Fruit fly (Drosophila melanogaster) whole organism, embryonic: ENCODE data around the gene S6KL.

Source experiments
- Aef1 ChIP-seq: fragments of 200-800 bp; sonication (Bioruptor generic); IDR thresholded peaks from 3 replicates; pipeline ENCODE4 v1.3.6; 2022; ENCODE audit warnings: missing biosample characterization, missing genetic modification characterization
- Awh ChIP-seq: fragments of 200-800 bp; sonication (Bioruptor generic); IDR thresholded peaks from 2 replicates; pipeline ENCODE4, ENCODE4 v1.3.6; 2022; ENCODE audit warnings: missing biosample characterization, missing genetic modification characterization
- Bgb ChIP-seq: fragments of 200-800 bp; sonication (Bioruptor generic); IDR thresholded peaks from 2 replicates; pipeline ENCODE4 v1.3.6; 2022; ENCODE audit warnings: missing biosample characterization, missing genetic modification characterization; ENCODE audit not compliant: partially characterized antibody
- CG10274 ChIP-seq: fragments of 200-800 bp; sonication (Bioruptor generic); optimal IDR thresholded peaks from 3 replicates; lab custom pipeline; 2017; ENCODE audit warnings: missing biosample characterization, mild to moderate bottlenecking, missing genetic modification characterization
- CG11085 ChIP-seq: fragments of 200-800 bp; sonication (Bioruptor generic); IDR thresholded peaks from 2 replicates; pipeline ENCODE4 v1.3.6; 2022; ENCODE audit warnings: missing biosample characterization, missing genetic modification characterization
- CG12104 ChIP-seq: fragments of 200-800 bp; sonication (Bioruptor generic); optimal IDR thresholded peaks from 3 replicates; lab custom pipeline; 2016; ENCODE audit warnings: missing biosample characterization, missing genetic modification characterization
- CG1233 ChIP-seq: fragments of 200-800 bp; sonication (Bioruptor generic); optimal IDR thresholded peaks from 4 replicates; lab custom pipeline; 2018; ENCODE audit warnings: missing biosample characterization, mild to moderate bottlenecking, missing genetic modification characterization
- CG13287 ChIP-seq: fragments of 200-800 bp; sonication (Bioruptor generic); IDR thresholded peaks from 2 replicates; pipeline ENCODE4 v1.3.6; 2022; ENCODE audit warnings: missing biosample characterization, missing genetic modification characterization; ENCODE audit not compliant: partially characterized antibody
- CG13775 ChIP-seq: fragments of 200-800 bp; sonication (Bioruptor generic); optimal IDR thresholded peaks from 3 replicates; lab custom pipeline; 2017; ENCODE audit warnings: missing biosample characterization, mild to moderate bottlenecking, missing genetic modification characterization
- CG14441 ChIP-seq: fragments of 200-800 bp; sonication (Bioruptor generic); IDR thresholded peaks from 2 replicates; pipeline ENCODE4 v1.3.6; 2022; ENCODE audit warnings: missing biosample characterization, missing genetic modification characterization
- CG15011 ChIP-seq: fragments of 200-800 bp; sonication (Bioruptor generic); optimal IDR thresholded peaks from 3 replicates; lab custom pipeline; 2018; ENCODE audit warnings: missing biosample characterization, mild to moderate bottlenecking, missing genetic modification characterization
- CG15073 ChIP-seq: fragments of 200-800 bp; sonication (Bioruptor generic); optimal IDR thresholded peaks from 2 replicates; lab custom pipeline; 2016; ENCODE audit warnings: missing biosample characterization, missing genetic modification characterization
- CG17359 ChIP-seq: fragments of 200-800 bp; sonication (Bioruptor generic); optimal IDR thresholded peaks from 3 replicates; lab custom pipeline; 2018; ENCODE audit warnings: missing biosample characterization, mild to moderate bottlenecking, missing genetic modification characterization, moderate library complexity
- CG31224 ChIP-seq: fragments of 200-800 bp; sonication (Bioruptor generic); IDR thresholded peaks from 2 replicates; pipeline ENCODE4 v1.3.6; 2022; ENCODE audit warnings: missing biosample characterization, missing genetic modification characterization
- CG33557 ChIP-seq: fragments of 200-800 bp; sonication (Bioruptor generic); optimal IDR thresholded peaks from 2 replicates; lab custom pipeline; 2019; ENCODE audit warnings: missing biosample characterization, mild to moderate bottlenecking, missing genetic modification characterization, moderate library complexity
- CG4424 ChIP-seq: fragments of 200-800 bp; sonication (Bioruptor generic); optimal IDR thresholded peaks from 3 replicates; lab custom pipeline; 2016; ENCODE audit warnings: missing biosample characterization, missing genetic modification characterization
- CG8089 ChIP-seq: fragments of 200-800 bp; sonication (Bioruptor generic); optimal IDR thresholded peaks from 3 replicates; lab custom pipeline; 2016; ENCODE audit warnings: missing biosample characterization, missing genetic modification characterization
- CG8944 ChIP-seq: fragments of 200-800 bp; sonication (Bioruptor generic); optimal IDR thresholded peaks from 3 replicates; lab custom pipeline; 2016; ENCODE audit warnings: missing biosample characterization, missing genetic modification characterization
- Doc2 ChIP-seq: fragments of 200-800 bp; sonication (Bioruptor generic); IDR thresholded peaks from 2 replicates; pipeline ENCODE4 v1.3.6; 2022; ENCODE audit warnings: missing biosample characterization, missing genetic modification characterization
- Ets97D ChIP-seq: fragments of 200-800 bp; sonication (Bioruptor generic); optimal IDR thresholded peaks from 3 replicates; lab custom pipeline; 2016; ENCODE audit warnings: missing biosample characterization, missing genetic modification characterization
- H2.0 ChIP-seq: fragments of 200-800 bp; sonication (Bioruptor generic); IDR thresholded peaks from 2 replicates; pipeline ENCODE4 v1.3.6; 2022; ENCODE audit warnings: missing biosample characterization, missing genetic modification characterization
- HLHmδ ChIP-seq: fragments of 200-800 bp; sonication (Bioruptor generic); optimal IDR thresholded peaks from 2 replicates; lab custom pipeline; 2018; ENCODE audit warnings: missing biosample characterization, mild to moderate bottlenecking, missing genetic modification characterization, moderate library complexity
- HmgD ChIP-seq: fragments of 200-800 bp; sonication (Bioruptor generic); optimal IDR thresholded peaks from 3 replicates; lab custom pipeline; 2016; ENCODE audit warnings: missing biosample characterization, missing genetic modification characterization
- Hr3 ChIP-seq: fragments of 200-800 bp; sonication (Bioruptor generic); optimal IDR thresholded peaks from 3 replicates; lab custom pipeline; 2016; ENCODE audit warnings: missing biosample characterization, missing genetic modification characterization
- Jarid2 ChIP-seq: fragments of 200-800 bp; sonication (Bioruptor generic); optimal IDR thresholded peaks from 3 replicates; lab custom pipeline; 2017; ENCODE audit warnings: mild to moderate bottlenecking, missing biosample characterization, missing genetic modification reagents, missing genetic modification characterization
- MTF-1 ChIP-seq: fragments of 200-800 bp; sonication (Bioruptor generic); optimal IDR thresholded peaks from 2 replicates; lab custom pipeline; 2018; ENCODE audit warnings: missing biosample characterization, mild to moderate bottlenecking, missing genetic modification characterization, borderline replicate concordance
- Mad ChIP-seq: fragments of 200-800 bp; sonication (Bioruptor generic); optimal IDR thresholded peaks from 2 replicates; lab custom pipeline; 2016; ENCODE audit warnings: missing biosample characterization, missing genetic modification characterization
- Myb ChIP-seq: fragments of 200-800 bp; sonication (Bioruptor generic); optimal IDR thresholded peaks from 2 replicates; lab custom pipeline; 2016; ENCODE audit warnings: missing biosample characterization, missing genetic modification characterization
- Six4 ChIP-seq: fragments of 200-800 bp; sonication (Bioruptor generic); optimal IDR thresholded peaks from 2 replicates; lab custom pipeline; 2016; ENCODE audit warnings: missing biosample characterization, missing genetic modification characterization
- az2 ChIP-seq: fragments of 200-800 bp; sonication (Bioruptor generic); optimal IDR thresholded peaks from 3 replicates; lab custom pipeline; 2016; ENCODE audit warnings: missing biosample characterization, missing genetic modification characterization
- btn ChIP-seq: fragments of 200-800 bp; sonication (Bioruptor generic); optimal IDR thresholded peaks from 2 replicates; lab custom pipeline; 2016; ENCODE audit warnings: missing biosample characterization, missing genetic modification characterization
- cad ChIP-seq: fragments of >200 bp; optimal IDR thresholded peaks from 2 replicates; lab custom pipeline; 2017; ENCODE audit warnings: missing biosample characterization, missing genetic modification characterization
- cato ChIP-seq: fragments of 200-800 bp; sonication (Bioruptor generic); optimal IDR thresholded peaks from 2 replicates; lab custom pipeline; 2016; ENCODE audit warnings: missing biosample characterization, missing genetic modification characterization, borderline replicate concordance
- chn ChIP-seq: fragments of 200-800 bp; sonication (Bioruptor generic); optimal IDR thresholded peaks from 2 replicates; lab custom pipeline; 2016; ENCODE audit warnings: missing biosample characterization, missing genetic modification characterization
- dati ChIP-seq: fragments of 200-800 bp; sonication (Bioruptor generic); IDR thresholded peaks from 2 replicates; pipeline ENCODE4 v1.3.6; 2022; ENCODE audit warnings: missing biosample characterization, missing genetic modification characterization
- dm ChIP-seq: fragments of 200-800 bp; sonication (Bioruptor generic); optimal IDR thresholded peaks from 3 replicates; lab custom pipeline; 2016; ENCODE audit warnings: missing biosample characterization, missing genetic modification characterization
- dpn ChIP-seq, 2 experiments: fragments of 200-800 bp; sonication (Bioruptor generic); optimal IDR thresholded peaks; 3 replicates each; lab custom pipeline; 2016; ENCODE audit warnings: missing biosample characterization in 2 of 2, missing genetic modification characterization in 2 of 2
- esg ChIP-seq: fragments of 200-800 bp; sonication (Bioruptor generic); conservative IDR thresholded peaks from 2 replicates; pipeline ENCODE4 v1.3.6; 2022; ENCODE audit warnings: missing biosample characterization, missing genetic modification characterization
- fd3F ChIP-seq: fragments of 200-800 bp; sonication (Bioruptor generic); optimal IDR thresholded peaks from 2 replicates; lab custom pipeline; 2018; ENCODE audit warnings: missing biosample characterization, mild to moderate bottlenecking, missing genetic modification characterization, moderate library complexity
- gce ChIP-seq: fragments of 200-800 bp; sonication (Bioruptor generic); IDR thresholded peaks from 3 replicates; pipeline ENCODE4 v1.3.6; 2022; ENCODE audit warnings: missing biosample characterization, missing genetic modification characterization
- gro ChIP-seq: fragments of 200-800 bp; sonication (Bioruptor generic); optimal IDR thresholded peaks from 2 replicates; lab custom pipeline; 2016; ENCODE audit warnings: missing biosample characterization, missing genetic modification characterization
- her ChIP-seq: fragments of 200-800 bp; sonication (Bioruptor generic); optimal IDR thresholded peaks from 2 replicates; lab custom pipeline; 2016; ENCODE audit warnings: missing biosample characterization, missing genetic modification characterization
- pan ChIP-seq, 4 experiments: fragments of >200 bp in 3 of 4; fragments of 200-800 bp in 1 of 4; sonication (Bioruptor generic) in 1 of 4; optimal IDR thresholded peaks in 3 of 4; IDR thresholded peaks in 1 of 4; 2 replicates each; pipeline versions ENCODE4 v1.3.6 to Lab custom; 2017 to 2022; ENCODE audit warnings: missing biosample characterization in 2 of 4, missing genetic modification characterization in 2 of 4, mixed read lengths in 1 of 4
- pfk ChIP-seq: fragments of 200-800 bp; sonication (Bioruptor generic); optimal IDR thresholded peaks from 2 replicates; lab custom pipeline; 2018; ENCODE audit warnings: missing biosample characterization, mild to moderate bottlenecking, missing genetic modification characterization, moderate library complexity
- sob ChIP-seq: fragments of 200-800 bp; sonication (Bioruptor generic); IDR thresholded peaks from 2 replicates; pipeline ENCODE4 v1.3.6; 2022; ENCODE audit warnings: missing biosample characterization, missing genetic modification characterization
- sug ChIP-seq: fragments of 200-800 bp; optimal IDR thresholded peaks from 2 replicates; lab custom pipeline; 2019; ENCODE audit warnings: missing biosample characterization, mild to moderate bottlenecking, missing genetic modification characterization, moderate library complexity
- tgo ChIP-seq: fragments of 200-800 bp; sonication (Bioruptor generic); IDR thresholded peaks from 3 replicates; pipeline ENCODE4 v1.3.6; 2022; ENCODE audit warnings: missing biosample characterization, missing genetic modification characterization
- vnd ChIP-seq: fragments of 200-800 bp; sonication (Bioruptor generic); IDR thresholded peaks from 3 replicates; pipeline ENCODE4 v1.3.6; 2022; ENCODE audit warnings: missing biosample characterization, missing genetic modification characterization; ENCODE audit not compliant: partially characterized antibody
- wor ChIP-seq: fragments of 200-800 bp; sonication (Bioruptor generic); IDR thresholded peaks from 2 replicates; pipeline ENCODE4 v1.3.6; 2022; ENCODE audit warnings: missing biosample characterization, missing genetic modification characterization

S6KL gene

dm6 chrX:18848338-18849021, 60.2 kb downstream of the S6KL start, which contains the start of gene shop (continued):
- TF ChIP-seq dati (GFP tag; lab: Robert Waterston, UW), result no peak
- peak; percentile 75 for TF ChIP-seq cato
- TF ChIP-seq CG8944 (GFP tag; lab: Kevin White, UChicago), result peak; percentile 76
- TF ChIP-seq CG14441 (GFP tag; lab: Robert Waterston, UW), result peak; percentile 57; the same call in 1 of the 2 replicates
- TF ChIP-seq Hr3 (GFP tag; lab: Kevin White, UChicago), result peak; percentile 86
- TF ChIP-seq Awh (GFP tag; lab: Robert Waterston, UW), result peak; percentile 74
- no peak for TF ChIP-seq pan (optimal IDR thresholded peaks at IDR 0.05; lab: Kevin White, UChicago)
- TF ChIP-seq pan (GFP tag; optimal IDR thresholded peaks at IDR 0.05 in 1 of 2, IDR thresholded peaks at IDR 0.05 in 1 of 2), result peak in 1 of 2 experiments; percentile 77
- peak; percentile 52 for TF ChIP-seq gro (GFP tag; lab: Kevin White, UChicago)
- peak; percentile 76 for TF ChIP-seq sob
- peak; percentile 84 for TF ChIP-seq az2 (GFP tag; lab: Kevin White, UChicago)
- TF ChIP-seq pfk (GFP tag; lab: Kevin White, UChicago), result no peak
- TF ChIP-seq H2.0 (GFP tag; lab: Robert Waterston, UW), result peak; percentile 63
- TF ChIP-seq her (GFP tag; lab: Kevin White, UChicago), result no peak
- peak; percentile 68 for TF ChIP-seq CG33557 (GFP tag; lab: Kevin White, UChicago)
- peak; percentile 6 for TF ChIP-seq MTF-1
- peak; percentile 84 for TF ChIP-seq CG1233 (GFP tag; lab: Kevin White, UChicago)
- peak; percentile 86 for TF ChIP-seq sug (tag; lab: Kevin White, UChicago)
- peak; percentile 67 for TF ChIP-seq Mad (GFP tag; lab: Kevin White, UChicago)
- peak; percentile 82 for TF ChIP-seq CG12104 (GFP tag; lab: Kevin White, UChicago)
- TF ChIP-seq Myb (GFP tag; lab: Kevin White, UChicago), result peak; percentile 28
- TF ChIP-seq dm, result peak; percentile 73
- no peak for TF ChIP-seq Doc2 (GFP tag; lab: Robert Waterston, UW)
- 0 out of 3 replicates have a peak, but pooled peaks have one; percentile 57 for TF ChIP-seq gce (GFP tag; lab: Robert Waterston, UW)
- TF ChIP-seq wor (GFP tag; lab: Robert Waterston, UW), result peak; percentile 66
- peak; percentile 52 for TF ChIP-seq Jarid2 (GFP tag; lab: Kevin White, UChicago)
- TF ChIP-seq vnd, result peak; percentile 44; the same call in 1 of the 3 replicates
- no peak for TF ChIP-seq CG15073 (GFP tag; lab: Kevin White, UChicago)
- peak; percentile 46 for TF ChIP-seq CG8089 (GFP tag; lab: Kevin White, UChicago)
- TF ChIP-seq CG13287 (GFP tag; lab: Robert Waterston, UW), result peak; percentile 54
- peak; percentile 77 for TF ChIP-seq esg (GFP tag; lab: Robert Waterston, UW)
- peak; percentile 73 for TF ChIP-seq tgo (GFP tag; lab: Robert Waterston, UW)
- peak; percentile 76 for TF ChIP-seq CG10274 (GFP tag; lab: Kevin White, UChicago)
- TF ChIP-seq CG4424 (GFP tag; lab: Kevin White, UChicago), result peak; percentile 81
- TF ChIP-seq Bgb, result peak; percentile 64
- peak; percentile 83 for TF ChIP-seq CG13775 (GFP tag; lab: Kevin White, UChicago)
- TF ChIP-seq HmgD (GFP tag; lab: Kevin White, UChicago), result no peak
- TF ChIP-seq chn (GFP tag; lab: Kevin White, UChicago), result peak; percentile 69
- peak; percentile 73 to 92 for TF ChIP-seq dpn (GFP tag; optimal IDR thresholded peaks at IDR 0.05; lab: Kevin White, UChicago)
- peak; percentile 83 for TF ChIP-seq CG15011
- no peak for TF ChIP-seq HLHmδ (GFP tag; lab: Kevin White, UChicago)
- peak; percentile 79 for TF ChIP-seq fd3F (GFP tag; lab: Kevin White, UChicago)
- no peak for TF ChIP-seq btn (GFP tag; lab: Kevin White, UChicago)
- peak; percentile 59 for TF ChIP-seq CG31224 (GFP tag; lab: Robert Waterston, UW)
- no peak for TF ChIP-seq CG11085
- TF ChIP-seq Six4 (GFP tag; lab: Kevin White, UChicago), result peak; percentile 80
- TF ChIP-seq cad (GFP tag; lab: Kevin White, UChicago), result no peak
- peak; percentile 39 for TF ChIP-seq Ets97D
- TF ChIP-seq CG17359, result peak; percentile 78
- peak; percentile 71 for TF ChIP-seq Aef1
